Worm (Caenorhabditis elegans) whole organism, young adult: ENCODE results near the gene pho-13.

ENCODE experiments used
- B0019.2 ChIP-seq: fragments of 200-800 bp; sonication (Bioruptor generic); conservative IDR thresholded peaks from 2 replicates; pipeline ENCODE4 v1.3.6; 2022; ENCODE audit warnings: missing genetic modification reagents, missing genetic modification characterization, missing compliant biosample characterization
- F23B12.7 ChIP-seq: sonication (generic microtip); optimal IDR thresholded peaks from 2 replicates; lab custom pipeline; 2017; ENCODE audit warnings: missing genetic modification characterization, mild to moderate bottlenecking, missing compliant biosample characterization, antibody characterized with exemption, moderate library complexity; ENCODE audit not compliant: insufficient read depth
- F55B11.4 ChIP-seq: sonication (generic microtip); optimal IDR thresholded peaks from 2 replicates; lab custom pipeline; 2016; ENCODE audit warnings: missing compliant biosample characterization, missing genetic modification characterization, borderline replicate concordance; ENCODE audit not compliant: insufficient read depth
- F57A8.1 ChIP-seq: fragments of 200-800 bp; sonication (Bioruptor generic); optimal IDR thresholded peaks from 2 replicates; lab custom pipeline; 2018; ENCODE audit warnings: mild to moderate bottlenecking, missing genetic modification characterization, moderate library complexity, missing compliant biosample characterization
- K11D2.4 ChIP-seq: fragments of 200-800 bp; sonication (Bioruptor generic); IDR thresholded peaks from 2 replicates; pipeline ENCODE4 v1.3.6; 2022; ENCODE audit warnings: missing genetic modification reagents, missing genetic modification characterization, missing compliant biosample characterization
- T07F8.4 ChIP-seq: sonication (generic microtip); optimal IDR thresholded peaks from 2 replicates; lab custom pipeline; 2016; ENCODE audit warnings: mild to moderate bottlenecking, missing genetic modification characterization, moderate library complexity, missing compliant biosample characterization
- Y53F4B.3 ChIP-seq: fragments of 200-800 bp; sonication (Bioruptor generic); IDR thresholded peaks from 2 replicates; pipeline ENCODE4 v1.3.6; 2022; ENCODE audit warnings: missing genetic modification reagents, missing genetic modification characterization, missing compliant biosample characterization
- Y67H2A.10 ChIP-seq: fragments of 200-800 bp; sonication (Bioruptor generic); conservative IDR thresholded peaks from 2 replicates; pipeline ENCODE4 v1.3.6; 2022; ENCODE audit warnings: missing genetic modification reagents, missing genetic modification characterization, missing compliant biosample characterization
- Y95B8A.8 ChIP-seq: fragments of 200-800 bp; sonication (Bioruptor generic); IDR thresholded peaks from 2 replicates; pipeline ENCODE4 v1.3.6; 2022; ENCODE audit warnings: missing genetic modification reagents, missing genetic modification characterization, missing compliant biosample characterization
- akir-1 ChIP-seq: fragments of 200-800 bp; sonication (Bioruptor generic); optimal IDR thresholded peaks from 2 replicates; lab custom pipeline; 2018; ENCODE audit warnings: mild to moderate bottlenecking, missing genetic modification characterization, moderate library complexity, missing compliant biosample characterization
- aptf-3 ChIP-seq: fragments of 200-800 bp; sonication (Bioruptor generic); IDR thresholded peaks from 2 replicates; pipeline ENCODE4 v1.3.6; 2022; ENCODE audit warnings: missing genetic modification characterization, missing compliant biosample characterization
- bed-1 ChIP-seq: fragments of 200-800 bp; sonication (Bioruptor generic); IDR thresholded peaks from 2 replicates; pipeline ENCODE4 v1.3.6; 2022; ENCODE audit warnings: missing genetic modification reagents, missing genetic modification characterization, missing compliant biosample characterization
- ccch-3 ChIP-seq: fragments of 200-800 bp; sonication (Bioruptor generic); optimal IDR thresholded peaks from 2 replicates; lab custom pipeline; 2018; ENCODE audit warnings: mild to moderate bottlenecking, missing genetic modification characterization, missing compliant biosample characterization
- cebp-2 ChIP-seq: fragments of 200-800 bp; sonication (Bioruptor generic); IDR thresholded peaks from 2 replicates; pipeline ENCODE4 v1.3.6; 2022; ENCODE audit warnings: missing genetic modification characterization, missing compliant biosample characterization
- ceh-58 ChIP-seq: fragments of 200-800 bp; sonication (Bioruptor generic); IDR thresholded peaks from 2 replicates; pipeline ENCODE4 v1.3.6; 2022; ENCODE audit warnings: missing genetic modification characterization, missing compliant biosample characterization
- ceh-91 ChIP-seq: fragments of 200-800 bp; sonication (Bioruptor generic); IDR thresholded peaks from 2 replicates; pipeline ENCODE4 v1.3.6; 2022; ENCODE audit warnings: missing genetic modification reagents, missing genetic modification characterization, missing compliant biosample characterization
- dox-1 ChIP-seq: fragments of 200-800 bp; sonication (Bioruptor generic); IDR thresholded peaks from 2 replicates; pipeline ENCODE4 v1.3.6; 2022; ENCODE audit warnings: missing genetic modification reagents, missing genetic modification characterization, missing compliant biosample characterization
- dpff-1 ChIP-seq: sonication (generic microtip); optimal IDR thresholded peaks from 2 replicates; lab custom pipeline; 2017; ENCODE audit warnings: mild to moderate bottlenecking, missing genetic modification characterization, missing compliant biosample characterization
- efl-1 ChIP-seq: fragments of 150-350 bp; optimal IDR thresholded peaks from 2 replicates; lab custom pipeline; 2014; ENCODE audit warnings: missing biosample characterization, missing genetic modification reagents, missing genetic modification characterization
- egrh-3 ChIP-seq: fragments of 200-800 bp; sonication (Bioruptor generic); IDR thresholded peaks from 2 replicates; pipeline ENCODE4 v1.3.6; 2022; ENCODE audit warnings: missing genetic modification reagents, missing genetic modification characterization, missing compliant biosample characterization
- hlh-12 ChIP-seq: sonication (generic microtip); optimal IDR thresholded peaks from 2 replicates; lab custom pipeline; 2016; ENCODE audit warnings: missing genetic modification characterization, missing compliant biosample characterization
- hmg-1.2 ChIP-seq: fragments of 200-800 bp; sonication (Bioruptor generic); IDR thresholded peaks from 2 replicates; pipeline ENCODE4 v1.3.6; 2022; ENCODE audit warnings: missing genetic modification reagents, missing genetic modification characterization, missing compliant biosample characterization
- hmg-20 ChIP-seq: fragments of 200-800 bp; sonication (Bioruptor generic); IDR thresholded peaks from 2 replicates; pipeline ENCODE4 v1.3.6; 2022; ENCODE audit warnings: missing genetic modification reagents, missing genetic modification characterization, missing compliant biosample characterization
- lin-54 ChIP-seq: fragments of 200-800 bp; sonication (Bioruptor generic); optimal IDR thresholded peaks from 2 replicates; lab custom pipeline; 2018; ENCODE audit warnings: mild to moderate bottlenecking, missing genetic modification characterization, missing compliant biosample characterization
- lsl-1 ChIP-seq: fragments of 200-800 bp; sonication (Bioruptor generic); optimal IDR thresholded peaks from 2 replicates; lab custom pipeline; 2018; ENCODE audit warnings: mild to moderate bottlenecking, missing genetic modification characterization, moderate library complexity, missing compliant biosample characterization
- madf-10 ChIP-seq: sonication (generic microtip); optimal IDR thresholded peaks from 2 replicates; lab custom pipeline; 2016; ENCODE audit warnings: mild to moderate bottlenecking, missing genetic modification characterization, missing compliant biosample characterization
- nfyb-1 ChIP-seq: fragments of 200-800 bp; sonication (Bioruptor generic); IDR thresholded peaks from 2 replicates; pipeline ENCODE4 v1.3.6; 2022; ENCODE audit warnings: missing genetic modification reagents, missing genetic modification characterization, missing compliant biosample characterization
- nhr-120 ChIP-seq: fragments of 200-800 bp; sonication (Bioruptor generic); IDR thresholded peaks from 2 replicates; pipeline ENCODE4 v1.3.6; 2022; ENCODE audit warnings: missing genetic modification characterization, missing compliant biosample characterization
- pbrm-1 ChIP-seq: fragments of 200-800 bp; sonication (Bioruptor generic); IDR thresholded peaks from 2 replicates; pipeline ENCODE4 v1.3.6; 2022; ENCODE audit warnings: missing genetic modification reagents, missing genetic modification characterization, missing compliant biosample characterization
- repo-1 ChIP-seq: sonication (generic microtip); optimal IDR thresholded peaks from 2 replicates; lab custom pipeline; 2017; ENCODE audit warnings: mild to moderate bottlenecking, missing genetic modification characterization, missing compliant biosample characterization
- snpc-1.3 ChIP-seq: sonication (generic microtip); optimal IDR thresholded peaks from 2 replicates; lab custom pipeline; 2017; ENCODE audit warnings: missing genetic modification characterization, mild to moderate bottlenecking, missing compliant biosample characterization, antibody characterized with exemption, moderate library complexity, missing genotype, missing genetic modification reagents; ENCODE audit not compliant: insufficient read depth
- snpc-3.4 ChIP-seq: sonication (generic microtip); optimal IDR thresholded peaks from 2 replicates; lab custom pipeline; 2017; ENCODE audit warnings: missing genetic modification characterization, mild to moderate bottlenecking, missing compliant biosample characterization, antibody characterized with exemption, moderate library complexity, missing genotype, missing genetic modification reagents
- ztf-25 ChIP-seq: fragments of 200-800 bp; sonication (Bioruptor generic); IDR thresholded peaks from 2 replicates; pipeline ENCODE4 v1.3.6; 2022; ENCODE audit warnings: missing genetic modification reagents, missing genetic modification characterization, missing compliant biosample characterization
- ztf-28 ChIP-seq: fragments of 200-800 bp; sonication (Bioruptor generic); IDR thresholded peaks from 2 replicates; pipeline ENCODE4 v1.3.6; 2022; ENCODE audit warnings: missing genetic modification reagents, missing genetic modification characterization, missing compliant biosample characterization

Gene pho-13

ce11 chrII:8783451-8783967 lies 23.3 kb downstream of the pho-13 start, which contains the start of gene sgn-1 (continued):
- TF ChIP-seq F23B12.7 (tag; lab: Kevin White, UChicago): no peak

- no peak for TF ChIP-seq F55B11.4 (tag; lab: Kevin White, UChicago)
- TF ChIP-seq ceh-91 (GFP tag; lab: Robert Waterston, UW): no peak
- no peak for TF ChIP-seq nfyb-1 (GFP tag; lab: Robert Waterston, UW)
- TF ChIP-seq F57A8.1: no peak
- no peak for TF ChIP-seq akir-1 (GFP tag; lab: Kevin White, UChicago)
- no peak for TF ChIP-seq hlh-12 (tag; lab: Kevin White, UChicago)
- TF ChIP-seq efl-1: no peak
- no peak for TF ChIP-seq hmg-20
- TF ChIP-seq snpc-1.3 (tag; lab: Kevin White, UChicago): no peak
- TF ChIP-seq dox-1: no peak
- TF ChIP-seq T07F8.4: no peak
- no peak for TF ChIP-seq nhr-120 (GFP tag; lab: Robert Waterston, UW)
- no peak for TF ChIP-seq pbrm-1 (GFP tag; lab: Robert Waterston, UW)
- no peak for TF ChIP-seq dpff-1 (tag; lab: Kevin White, UChicago)
- no peak for TF ChIP-seq ztf-28 (GFP tag; lab: Robert Waterston, UW)
- no peak for TF ChIP-seq cebp-2 (GFP tag; lab: Robert Waterston, UW)
- TF ChIP-seq snpc-3.4 (tag; lab: Kevin White, UChicago): no peak
- no peak for TF ChIP-seq Y67H2A.10 (GFP tag; lab: Robert Waterston, UW)
Measured at ce11 chrII:8776504-8776903, 30.3 kb downstream of the pho-13 start.

- TF ChIP-seq Y53F4B.3 (GFP tag; lab: Robert Waterston, UW): no peak
- TF ChIP-seq Y95B8A.8 (GFP tag; lab: Robert Waterston, UW): no peak
- no peak for TF ChIP-seq egrh-3 (GFP tag; lab: Robert Waterston, UW)
- TF ChIP-seq repo-1 (tag; lab: Kevin White, UChicago): no peak
- no peak for TF ChIP-seq lin-54 (GFP tag; lab: Kevin White, UChicago)
- TF ChIP-seq ccch-3: no peak
- no peak for TF ChIP-seq bed-1 (GFP tag; lab: Robert Waterston, UW)
- TF ChIP-seq ceh-58: no peak
- TF ChIP-seq K11D2.4 (GFP tag; lab: Robert Waterston, UW): no peak
- no peak for TF ChIP-seq B0019.2 (GFP tag; lab: Robert Waterston, UW)
- TF ChIP-seq aptf-3: no peak
Measured at ce11 chrII:8770675-8771074, 36.1 kb downstream of the pho-13 start, which contains the start of gene let-19. Gene let-19, plus strand, starts transcription at chrII:8770975.

ce11 chrII:8769375-8769774 lies 37.4 kb downstream of the pho-13 start:
- peak; percentile 32 for TF ChIP-seq F23B12.7 (tag; lab: Kevin White, UChicago)
- TF ChIP-seq madf-10: peak; percentile 8
- 0 out of 2 replicates have a peak, but pooled peaks have one; percentile 29 for TF ChIP-seq dox-1
- TF ChIP-seq lsl-1: no peak
- TF ChIP-seq ztf-25 (GFP tag; lab: Robert Waterston, UW): no peak
- peak; percentile 41; the same call in 1 of the 2 replicates for TF ChIP-seq hmg-1.2
- TF ChIP-seq, all 124 proteins: peak for 4
